Worm (Caenorhabditis elegans) whole organism, early embryonic: ENCODE measurements around the gene pqn-63.

Source experiments
- B0310.2 ChIP-seq: sonication (generic microtip); optimal IDR thresholded peaks from 2 replicates; lab custom pipeline; 2016; ENCODE audit warnings: mild to moderate bottlenecking, missing genetic modification characterization, missing compliant biosample characterization
- F13C5.2 ChIP-seq: sonication (generic microtip); optimal IDR thresholded peaks from 2 replicates; lab custom pipeline; 2017; ENCODE audit warnings: mild to moderate bottlenecking, missing genetic modification characterization, inconsistent platforms, missing compliant biosample characterization
- aly-1 ChIP-seq: sonication (generic microtip); optimal IDR thresholded peaks from 2 replicates; lab custom pipeline; 2016; ENCODE audit warnings: missing genetic modification characterization, missing compliant biosample characterization
- ama-1 ChIP-seq: fragments of 150-350 bp; optimal IDR thresholded peaks from 2 replicates; lab custom pipeline; 2014
- ceh-13 ChIP-seq: fragments of 200-800 bp; sonication (Bioruptor generic); optimal IDR thresholded peaks from 2 replicates; lab custom pipeline; 2018; ENCODE audit warnings: mild to moderate bottlenecking, missing genetic modification characterization, missing compliant biosample characterization
- ceh-36 ChIP-seq: sonication (generic microtip); optimal IDR thresholded peaks from 2 replicates; lab custom pipeline; 2016; ENCODE audit warnings: missing genetic modification characterization, inconsistent platforms, missing compliant biosample characterization
- ets-7 ChIP-seq: sonication (generic microtip); optimal IDR thresholded peaks from 2 replicates; lab custom pipeline; 2016; ENCODE audit warnings: missing genotype, missing genetic modification characterization, missing compliant biosample characterization
- flt-1 ChIP-seq: fragments of 200-800 bp; sonication (Bioruptor generic); IDR thresholded peaks from 2 replicates; pipeline ENCODE4 v1.3.6; 2022; ENCODE audit warnings: missing genetic modification characterization, missing compliant biosample characterization
- hmbx-1 ChIP-seq: sonication (generic microtip); optimal IDR thresholded peaks from 2 replicates; lab custom pipeline; 2016; ENCODE audit warnings: mild to moderate bottlenecking, missing genetic modification characterization, missing compliant biosample characterization
- hmg-4 ChIP-seq: fragments of 200-800 bp; sonication (Bioruptor generic); optimal IDR thresholded peaks from 2 replicates; lab custom pipeline; 2018; ENCODE audit warnings: mild to moderate bottlenecking, missing genetic modification characterization, missing compliant biosample characterization
- hnd-1 ChIP-seq: sonication (generic microtip); optimal IDR thresholded peaks from 2 replicates; lab custom pipeline; 2016; ENCODE audit warnings: missing genetic modification characterization, missing compliant biosample characterization
- pes-1 ChIP-seq: fragments of 200-800 bp; sonication (Bioruptor generic); IDR thresholded peaks from 2 replicates; pipeline ENCODE4 v1.3.6; 2022; ENCODE audit warnings: missing genetic modification reagents, missing genetic modification characterization, missing compliant biosample characterization
- scrt-1 ChIP-seq: fragments of 200-800 bp; sonication (Bioruptor generic); IDR thresholded peaks from 2 replicates; pipeline ENCODE4 v1.3.6; 2022; ENCODE audit warnings: missing genetic modification characterization, missing compliant biosample characterization
- sea-1 ChIP-seq: fragments of 200-800 bp; sonication (Bioruptor generic); conservative IDR thresholded peaks from 2 replicates; pipeline ENCODE4 v1.3.6; 2022; ENCODE audit warnings: missing genetic modification characterization, missing compliant biosample characterization
- tbx-11 ChIP-seq: fragments of 200-800 bp; sonication (Bioruptor generic); IDR thresholded peaks from 2 replicates; pipeline ENCODE4 v1.3.6; 2022; ENCODE audit warnings: missing genetic modification characterization, missing compliant biosample characterization
- tbx-37 ChIP-seq: fragments of 200-800 bp; sonication (Bioruptor generic); conservative IDR thresholded peaks from 2 replicates; pipeline ENCODE4 v1.3.6; 2022; ENCODE audit warnings: missing genetic modification reagents, missing genetic modification characterization, missing compliant biosample characterization
- tra-4 ChIP-seq: sonication (generic microtip); optimal IDR thresholded peaks from 2 replicates; lab custom pipeline; 2017; ENCODE audit warnings: missing genetic modification characterization, missing compliant biosample characterization

The pqn-63 gene

DNA sequence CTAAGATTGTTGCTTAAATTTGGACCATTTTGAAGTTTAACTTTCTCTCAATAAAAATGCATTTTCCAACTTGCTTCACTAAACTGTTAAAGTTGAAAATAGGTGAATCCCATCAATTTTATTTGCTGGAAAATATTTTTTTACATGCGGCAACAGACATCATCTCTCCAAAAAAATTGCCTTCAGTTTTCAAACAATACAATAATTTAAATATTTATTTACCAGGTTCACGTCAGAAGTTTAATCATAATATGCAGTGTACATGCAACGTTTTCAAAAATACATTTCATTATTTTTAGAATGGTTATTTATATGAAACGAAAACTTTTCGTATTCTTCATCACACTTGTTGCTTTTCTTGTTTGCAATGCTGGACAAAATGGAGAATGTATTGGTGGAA is 15.1 kb downstream of the pqn-63 start, which contains the start of gene T06E4.5:
TSS of gene T06E4.5 (plus strand) at position 301 of the 400 bp plus-strand sequence.
- TF ChIP-seq ama-1 (lab: Kevin White, UChicago) (no peak), tra-4 (tag; lab: Kevin White, UChicago) (no peak), pes-1 (GFP tag; lab: Robert Waterston, UW) (no peak), ceh-36 (tag; lab: Kevin White, UChicago) (no peak), aly-1 (tag; lab: Kevin White, UChicago) (no peak), hmbx-1 (tag; lab: Kevin White, UChicago) (no peak), sea-1 (no peak), flt-1 (GFP tag; lab: Robert Waterston, UW) (no peak), tbx-11 (GFP tag; lab: Robert Waterston, UW) (no peak), tbx-37 (GFP tag; lab: Robert Waterston, UW) (no peak), B0310.2 (tag; lab: Kevin White, UChicago) (no peak), hmg-4 (no peak), ets-7 (no peak), scrt-1 (GFP tag; lab: Robert Waterston, UW) (no peak), F13C5.2 (tag; lab: Kevin White, UChicago) (no peak), ceh-13 (no peak), hnd-1 (no peak)

ce11 chrV:9632348-9632747 is 16.5 kb downstream of the pqn-63 start:
- no peak for TF ChIP-seq sea-1
- no peak for TF ChIP-seq B0310.2 (tag; lab: Kevin White, UChicago)
- no peak for TF ChIP-seq hmg-4
- no peak for TF ChIP-seq ceh-36 (tag; lab: Kevin White, UChicago)
- TF ChIP-seq scrt-1 (GFP tag; lab: Robert Waterston, UW) = no peak
- TF ChIP-seq F13C5.2 (tag; lab: Kevin White, UChicago) = no peak
- no peak for TF ChIP-seq ets-7
- TF ChIP-seq hmbx-1 (tag; lab: Kevin White, UChicago) = no peak
- no peak for TF ChIP-seq ama-1 (lab: Kevin White, UChicago)
- no peak for TF ChIP-seq pes-1 (GFP tag; lab: Robert Waterston, UW)
- no peak for TF ChIP-seq ceh-13

- TF ChIP-seq ets-7 = no peak
- no peak for TF ChIP-seq ceh-36 (tag; lab: Kevin White, UChicago)
- TF ChIP-seq pes-1 (GFP tag; lab: Robert Waterston, UW) = no peak
- TF ChIP-seq sea-1 = no peak
- no peak for TF ChIP-seq tbx-37 (GFP tag; lab: Robert Waterston, UW)
- TF ChIP-seq ama-1 (lab: Kevin White, UChicago) = no peak
These were observed 17.5 kb downstream of the pqn-63 start, which contains the start of gene col-147 for ce11 chrV:9633313-9633712. Gene col-147 (minus strand): TSS chrV:9633338.

ce11 chrV:9645507-9645906 is 29.7 kb downstream of the pqn-63 start, which contains the start of the genes atl-1 and hcp-2:
Gene atl-1 (minus strand): TSS chrV:9645595.
Gene hcp-2 (plus strand): TSS chrV:9645859.
- TF ChIP-seq hnd-1 (no peak), flt-1 (GFP tag; lab: Robert Waterston, UW) (no peak), B0310.2 (tag; lab: Kevin White, UChicago) (no peak), aly-1 (tag; lab: Kevin White, UChicago) (no peak), pes-1 (GFP tag; lab: Robert Waterston, UW) (no peak), ceh-13 (no peak), tbx-37 (GFP tag; lab: Robert Waterston, UW) (no peak), tbx-11 (GFP tag; lab: Robert Waterston, UW) (no peak), F13C5.2 (tag; lab: Kevin White, UChicago) (no peak), ets-7 (no peak), sea-1 (no peak), hmbx-1 (tag; lab: Kevin White, UChicago) (no peak), ama-1 (lab: Kevin White, UChicago) (no peak), ceh-36 (tag; lab: Kevin White, UChicago) (no peak)

DNA sequence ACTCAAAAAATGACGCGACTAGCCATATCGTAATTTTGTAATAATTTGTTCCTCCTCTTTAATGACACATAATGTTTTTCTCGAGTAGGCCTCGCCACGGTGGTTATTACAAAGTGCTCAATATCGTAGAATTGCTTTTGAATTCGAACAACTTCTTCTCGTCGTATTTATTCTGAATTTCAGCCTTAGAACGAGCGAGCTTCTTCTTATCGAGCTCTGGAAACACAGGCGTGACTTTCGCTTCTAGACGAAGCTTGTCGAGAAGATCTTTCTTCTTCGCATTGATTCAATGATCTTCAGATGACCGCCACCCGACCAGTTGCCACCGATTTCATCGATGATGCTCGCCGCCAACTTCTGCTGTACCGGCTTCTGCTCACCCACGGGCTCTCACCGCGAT is 35.5 kb downstream of the pqn-63 start, which contains the start of gene T06E4.21:
TSS of gene T06E4.21 (plus strand) at position 301 of the 400 bp plus-strand sequence.
- TF ChIP-seq ceh-36 (tag; lab: Kevin White, UChicago) = no peak
- TF ChIP-seq sea-1 = no peak
- no peak for TF ChIP-seq tbx-11 (GFP tag; lab: Robert Waterston, UW)
- TF ChIP-seq B0310.2 (tag; lab: Kevin White, UChicago) = no peak

ce11 chrV:9654154-9654805 is 38.4 kb downstream of the pqn-63 start, which contains the start of gene cyp-29A4:
Gene cyp-29A4 (plus strand): TSS chrV:9654755.
- TF ChIP-seq flt-1 (GFP tag; lab: Robert Waterston, UW) (no peak), hnd-1 (no peak), scrt-1 (GFP tag; lab: Robert Waterston, UW) (no peak), ceh-13 (no peak), ceh-36 (tag; lab: Kevin White, UChicago) (no peak), ets-7 (no peak), ama-1 (lab: Kevin White, UChicago) (no peak), tra-4 (tag; lab: Kevin White, UChicago) (no peak), aly-1 (tag; lab: Kevin White, UChicago) (no peak), hmg-4 (no peak), tbx-11 (GFP tag; lab: Robert Waterston, UW) (no peak), F13C5.2 (tag; lab: Kevin White, UChicago) (no peak)

DNA sequence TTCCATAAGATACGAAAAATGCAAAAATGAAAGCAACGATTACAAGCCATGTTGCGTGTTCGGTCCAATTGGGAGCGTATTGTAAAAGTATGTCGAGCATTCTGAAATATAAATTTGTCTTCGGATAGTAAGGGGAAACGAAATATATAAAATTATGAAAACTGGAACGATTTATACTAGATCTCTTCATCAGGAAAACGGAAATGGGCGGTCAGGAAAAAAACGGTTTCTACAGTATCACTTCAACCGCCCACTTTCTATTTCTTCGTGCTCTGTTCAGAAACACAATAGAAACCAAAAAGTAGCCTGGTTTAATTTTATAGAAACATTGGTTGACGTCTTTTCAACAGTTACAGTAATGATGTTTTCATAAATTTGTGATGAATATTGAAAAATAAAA is 45.7 kb downstream of the pqn-63 start, which contains the start of gene pitr-4:
TSS of gene pitr-4 (minus strand) at position 101 of the 400 bp plus-strand sequence.
- TF ChIP-seq hmbx-1 (tag; lab: Kevin White, UChicago) (no peak), pes-1 (GFP tag; lab: Robert Waterston, UW) (no peak), aly-1 (tag; lab: Kevin White, UChicago) (no peak), flt-1 (GFP tag; lab: Robert Waterston, UW) (no peak), B0310.2 (tag; lab: Kevin White, UChicago) (no peak), tbx-37 (GFP tag; lab: Robert Waterston, UW) (no peak), hnd-1 (no peak), ama-1 (lab: Kevin White, UChicago) (no peak)
